Worm (Caenorhabditis elegans): ENCODE data around the gene pitr-3.

Gene pitr-3

ce11 chrV:9094060-9094628, 47.1 kb downstream of the pitr-3 start:
- TF ChIP-seq ama-1 (optimal IDR thresholded peaks at IDR 0.05) = peak; percentile 46
- TF ChIP-seq alr-1 (tag; optimal IDR thresholded peaks at IDR 0.05) = no peak
- no peak for TF ChIP-seq dmd-4 (tag; optimal IDR thresholded peaks at IDR 0.05)
- no peak for TF ChIP-seq nhr-6 (tag; optimal IDR thresholded peaks at IDR 0.05)
- peak; percentile 21 for TF ChIP-seq nhr-21 (tag; optimal IDR thresholded peaks at IDR 0.05)
- TF ChIP-seq nhr-25 (tag; optimal IDR thresholded peaks at IDR 0.05) = peak; percentile 5
- peak; percentile 35 for TF ChIP-seq ztf-4 (tag; optimal IDR thresholded peaks at IDR 0.05)
- TF ChIP-seq lin-39 (tag; optimal IDR thresholded peaks at IDR 0.05) = no peak
- no peak for TF ChIP-seq elt-1 (tag; optimal IDR thresholded peaks at IDR 0.05)
- TF ChIP-seq nhr-129 (tag; optimal IDR thresholded peaks at IDR 0.05) = peak; percentile 93
- no peak for TF ChIP-seq ztf-11 (tag; optimal IDR thresholded peaks at IDR 0.05)
- TF ChIP-seq lsy-2 (tag; optimal IDR thresholded peaks at IDR 0.05) = peak in 1 of 2 experiments; percentile 72
- TF ChIP-seq nhr-237 (tag; optimal IDR thresholded peaks at IDR 0.05) = no peak
- peak; percentile 75 for TF ChIP-seq F13H6.1 (tag; optimal IDR thresholded peaks at IDR 0.05)
- no peak for TF ChIP-seq fos-1 (tag; optimal IDR thresholded peaks at IDR 0.05)
- peak; percentile 35 for TF ChIP-seq snpc-4 (tag; optimal IDR thresholded peaks at IDR 0.05)
- no peak for TF ChIP-seq ZK546.5 (tag; optimal IDR thresholded peaks at IDR 0.05)
- peak; percentile 58 for TF ChIP-seq sma-3 (GFP tag; optimal IDR thresholded peaks at IDR 0.05)
- peak; percentile 68 for TF ChIP-seq C34F6.9 (tag; optimal IDR thresholded peaks at IDR 0.05)
- no peak for TF ChIP-seq ztf-1 (GFP tag; conservative IDR thresholded peaks at IDR 0.05)
- TF ChIP-seq blmp-1 (tag; optimal IDR thresholded peaks at IDR 0.05; ENCODE audit: insufficient read depth) = no peak
- no peak for TF ChIP-seq ceh-16 (tag; optimal IDR thresholded peaks at IDR 0.05)
- peak; percentile 7 for TF ChIP-seq lin-11 (tag; optimal IDR thresholded peaks at IDR 0.05)
- TF ChIP-seq nhr-10 (tag; optimal IDR thresholded peaks at IDR 0.05) = no peak
- TF ChIP-seq egl-27 (tag; optimal IDR thresholded peaks at IDR 0.05) = no peak
- TF ChIP-seq gmeb-1 (tag; optimal IDR thresholded peaks at IDR 0.05) = peak; percentile 51
- no peak for TF ChIP-seq elt-3 (tag; optimal IDR thresholded peaks at IDR 0.05)
- peak; percentile 96 for TF ChIP-seq sma-9 (GFP tag; optimal IDR thresholded peaks at IDR 0.05)
- no peak for TF ChIP-seq sma-9 (tag; optimal IDR thresholded peaks at IDR 0.05)
- TF ChIP-seq unc-39 (tag; optimal IDR thresholded peaks at IDR 0.05) = no peak
- TF ChIP-seq aly-2 (tag; optimal IDR thresholded peaks at IDR 0.05) = no peak
- no peak for TF ChIP-seq lin-13 (GFP tag; optimal IDR thresholded peaks at IDR 0.05)
- TF ChIP-seq crh-2 (tag; optimal IDR thresholded peaks at IDR 0.05) = peak; percentile 81
- TF ChIP-seq mbf-1 (tag; optimal IDR thresholded peaks at IDR 0.05) = no peak
- TF ChIP-seq Y55F3AM.14 (GFP tag; optimal IDR thresholded peaks at IDR 0.05) = peak; percentile 48
- peak in 1 of 2 experiments; percentile 39 for TF ChIP-seq mdl-1 (tag; optimal IDR thresholded peaks at IDR 0.05)
- TF ChIP-seq sem-4 (tag; optimal IDR thresholded peaks at IDR 0.05) = no peak
- TF ChIP-seq nhr-23 (tag; optimal IDR thresholded peaks at IDR 0.05) = no peak
- TF ChIP-seq mab-5 (tag; optimal IDR thresholded peaks at IDR 0.05) = no peak
- TF ChIP-seq unc-62 (GFP tag; optimal IDR thresholded peaks at IDR 0.05) = no peak
- no peak for TF ChIP-seq ceh-82 (tag; optimal IDR thresholded peaks at IDR 0.05)
- TF ChIP-seq R02D3.7 (tag; optimal IDR thresholded peaks at IDR 0.05) = no peak
- TF ChIP-seq unc-55 (GFP tag; optimal IDR thresholded peaks at IDR 0.05) = peak; percentile 0
- no peak for TF ChIP-seq peb-1 (tag; optimal IDR thresholded peaks at IDR 0.05)
- TF ChIP-seq nhr-12 (tag; optimal IDR thresholded peaks at IDR 0.05) = no peak
- no peak for TF ChIP-seq nhr-77 (tag; optimal IDR thresholded peaks at IDR 0.05)

- TF ChIP-seq C34F6.9 (tag; optimal IDR thresholded peaks at IDR 0.05) (peak; percentile 40), fos-1 (tag; optimal IDR thresholded peaks at IDR 0.05) (no peak), sma-9 (GFP tag; optimal IDR thresholded peaks at IDR 0.05) (peak; percentile 28), sma-9 (tag; optimal IDR thresholded peaks at IDR 0.05) (no peak), unc-55 (GFP tag; optimal IDR thresholded peaks at IDR 0.05) (peak; percentile 53), zag-1 (tag; optimal IDR thresholded peaks at IDR 0.05) (peak; percentile 53), lsy-2 (tag; optimal IDR thresholded peaks at IDR 0.05) (peak in 1 of 2 experiments; percentile 4), mab-5 (tag; optimal IDR thresholded peaks at IDR 0.05) (no peak), nhr-129 (tag; optimal IDR thresholded peaks at IDR 0.05) (peak; percentile 24)
Observed at ce11 chrV:9092209-9092608, 49.0 kb downstream of the pitr-3 start, which contains the start of gene T27E4.1. TSS of gene T27E4.1 (plus strand) at chrV:9092345.

Data from whole organism, L2 larva.